Worm (Caenorhabditis elegans) whole organism, late embryonic: Measurements from ENCODE around the gene tra-2.
"Not testable (repeated sequence)": the region's sequence is repeated elsewhere in the genome, so short reads cannot be mapped to it uniquely, and the experiment has no call there.

Experiments used
- T23F11.4 ChIP-seq: fragments of 200-800 bp; sonication (Bioruptor generic); optimal IDR thresholded peaks from 2 replicates; lab custom pipeline; 2018; ENCODE audit warnings: mild to moderate bottlenecking, missing genetic modification characterization, missing compliant biosample characterization
- Y22D7AL.16 ChIP-seq: sonication (generic microtip); optimal IDR thresholded peaks from 2 replicates; lab custom pipeline; 2016; ENCODE audit warnings: missing genetic modification characterization, missing compliant biosample characterization
- ama-1 ChIP-seq: fragments of 150-350 bp; optimal IDR thresholded peaks from 2 replicates; lab custom pipeline; 2014
- dmd-4 ChIP-seq: sonication (generic microtip); optimal IDR thresholded peaks from 2 replicates; lab custom pipeline; 2016; ENCODE audit warnings: borderline replicate concordance, missing genetic modification characterization, missing compliant biosample characterization
- elt-2 ChIP-seq: sonication (generic microtip); optimal IDR thresholded peaks from 2 replicates; lab custom pipeline; 2016; ENCODE audit warnings: missing genetic modification reagents, missing genetic modification characterization, missing compliant biosample characterization
- hlh-15 ChIP-seq: sonication (generic microtip); optimal IDR thresholded peaks from 2 replicates; lab custom pipeline; 2016; ENCODE audit warnings: missing genetic modification characterization, missing compliant biosample characterization
- nhr-11 ChIP-seq: fragments of 150-350 bp; optimal IDR thresholded peaks from 2 replicates; lab custom pipeline; 2014; ENCODE audit warnings: missing biosample characterization, missing genetic modification characterization
- pag-3 ChIP-seq: sonication (generic microtip); optimal IDR thresholded peaks from 2 replicates; lab custom pipeline; 2016; ENCODE audit warnings: missing compliant biosample characterization, missing genetic modification characterization, borderline replicate concordance
- pha-4 ChIP-seq: fragments of 150-350 bp; optimal IDR thresholded peaks from 2 replicates; lab custom pipeline; 2018; ENCODE audit warnings: missing biosample characterization, missing genetic modification reagents, missing genetic modification characterization
- tbx-2 ChIP-seq: sonication (generic microtip); optimal IDR thresholded peaks from 2 replicates; lab custom pipeline; 2016; ENCODE audit warnings: missing genetic modification characterization, missing compliant biosample characterization
- unc-3 ChIP-seq, 2 experiments: fragments of 200-800 bp in 1 of 2; sonication (Bioruptor generic) in 1 of 2; sonication (generic microtip) in 1 of 2; conservative IDR thresholded peaks in 1 of 2; optimal IDR thresholded peaks in 1 of 2; 2 replicates each; pipeline versions ENCODE4 v1.3.6 to Lab custom; 2016 to 2022; ENCODE audit warnings: missing compliant biosample characterization in 2 of 2, missing genetic modification characterization in 2 of 2, missing genetic modification reagents in 1 of 2
- unc-42 ChIP-seq: sonication (generic microtip); optimal IDR thresholded peaks from 2 replicates; lab custom pipeline; 2016; ENCODE audit warnings: missing genotype, missing genetic modification characterization, missing compliant biosample characterization
- unc-86 ChIP-seq: sonication (generic microtip); optimal IDR thresholded peaks from 2 replicates; lab custom pipeline; 2016; ENCODE audit warnings: missing genetic modification characterization, missing compliant biosample characterization

ce11 chrII:7001405-7001804 is 35.9 kb upstream of the tra-2 start:
- TF ChIP-seq pag-3 (tag; lab: Kevin White, UChicago); unc-42 (tag; lab: Kevin White, UChicago); ama-1 (lab: Kevin White, UChicago); pha-4; nhr-11 (tag; lab: Kevin White, UChicago): not testable (repeated sequence)
- peak; percentile 66 for TF ChIP-seq hlh-15 (tag; lab: Kevin White, UChicago)
- peak; percentile 70 for TF ChIP-seq Y22D7AL.16
- peak; percentile 72 for TF ChIP-seq T23F11.4 (GFP tag; lab: Kevin White, UChicago)
- TF ChIP-seq unc-3 (GFP tag; conservative IDR thresholded peaks at IDR 0.05; lab: Robert Waterston, UW): peak; percentile 76
- TF ChIP-seq unc-3 (tag; optimal IDR thresholded peaks at IDR 0.05; lab: Kevin White, UChicago): peak; percentile 7
- TF ChIP-seq elt-2: peak; percentile 84
- TF ChIP-seq tbx-2 (tag; lab: Kevin White, UChicago): peak; percentile 50
- TF ChIP-seq unc-86 (tag; lab: Kevin White, UChicago): peak; percentile 68
- TF ChIP-seq dmd-4: peak; percentile 65
